Fruit fly (Drosophila melanogaster) Kc167 (cell line): ENCODE data around the gene Gld2.

Experiments
- Myc ChIP-seq: fragments of >200 bp; optimal IDR thresholded peaks from 2 replicates; lab custom pipeline; 2017; ENCODE audit warnings: missing external identifiers
- Sin3A ChIP-seq: fragments of >200 bp; optimal IDR thresholded peaks from 2 replicates; lab custom pipeline; 2018; ENCODE audit warnings: missing external identifiers
- h ChIP-seq: fragments of >200 bp; optimal IDR thresholded peaks from 3 replicates; lab custom pipeline; 2018; ENCODE audit warnings: missing external identifiers
- insv ChIP-seq: fragments of >200 bp; optimal IDR thresholded peaks from 3 replicates; lab custom pipeline; 2018; ENCODE audit warnings: missing external identifiers
- psq ChIP-seq: fragments of >200 bp; optimal IDR thresholded peaks from 2 replicates; lab custom pipeline; 2017; ENCODE audit warnings: missing external identifiers
- ttk ChIP-seq: sonication (Bioruptor generic); optimal IDR thresholded peaks from 2 replicates; lab custom pipeline; 2017; ENCODE audit warnings: missing external identifiers

- no peak for TF ChIP-seq insv (lab: Kevin White, UChicago)
- TF ChIP-seq Sin3A (lab: Kevin White, UChicago) = no peak
- no peak for TF ChIP-seq Myc (lab: Kevin White, UChicago)
- TF ChIP-seq h = no peak
- TF ChIP-seq psq (lab: Kevin White, UChicago) = no peak
- TF ChIP-seq ttk = no peak
Observed at dm6 chr3R:22211524-22211923, at the start of gene Gld2.
